Fruit fly (Drosophila melanogaster) whole organism, embryonic: Measurements from ENCODE around the gene CG32813.

Experiments used
- Adf1 ChIP-seq: fragments of 200-800 bp; sonication (Bioruptor generic); IDR thresholded peaks from 2 replicates; pipeline ENCODE4 v1.3.6; 2022; ENCODE audit warnings: missing biosample characterization, missing genetic modification characterization
- Antp ChIP-seq: fragments of 200-800 bp; sonication (Bioruptor generic); optimal IDR thresholded peaks from 3 replicates; lab custom pipeline; 2016; ENCODE audit warnings: missing biosample characterization, missing genetic modification characterization
- Atf6 ChIP-seq: fragments of 200-800 bp; sonication (Bioruptor generic); IDR thresholded peaks from 2 replicates; pipeline ENCODE4 v1.3.6; 2022; ENCODE audit warnings: missing biosample characterization, missing genetic modification characterization
- CG11398 ChIP-seq: fragments of 200-800 bp; sonication (Bioruptor generic); optimal IDR thresholded peaks from 2 replicates; lab custom pipeline; 2016; ENCODE audit warnings: missing biosample characterization, missing genetic modification characterization
- CG11696 ChIP-seq: fragments of 200-800 bp; sonication (Bioruptor generic); IDR thresholded peaks from 2 replicates; pipeline ENCODE4 v1.3.6; 2022; ENCODE audit warnings: missing biosample characterization, missing genetic modification characterization
- CG12659 ChIP-seq: fragments of 200-800 bp; sonication (Bioruptor generic); optimal IDR thresholded peaks from 3 replicates; lab custom pipeline; 2017; ENCODE audit warnings: mild to moderate bottlenecking, missing biosample characterization, missing genetic modification reagents, missing genetic modification characterization
- CG15514 ChIP-seq: fragments of 200-800 bp; sonication (Bioruptor generic); optimal IDR thresholded peaks from 3 replicates; lab custom pipeline; 2017; ENCODE audit warnings: missing biosample characterization, missing genetic modification characterization, mild to moderate bottlenecking, moderate library complexity, missing genetic modification reagents
- CG2889 ChIP-seq: fragments of 200-800 bp; sonication (Bioruptor generic); IDR thresholded peaks from 3 replicates; pipeline ENCODE4 v1.3.6; 2022; ENCODE audit warnings: missing biosample characterization, missing genetic modification characterization
- CG34376 ChIP-seq: fragments of 200-800 bp; sonication (Bioruptor generic); optimal IDR thresholded peaks from 2 replicates; lab custom pipeline; 2018; ENCODE audit warnings: missing biosample characterization, mild to moderate bottlenecking, missing genetic modification characterization
- CG3726 ChIP-seq: fragments of 200-800 bp; sonication (Bioruptor generic); IDR thresholded peaks from 3 replicates; pipeline ENCODE4, ENCODE4 v1.3.6; 2022; ENCODE audit warnings: missing biosample characterization, missing genetic modification characterization
- CG4730 ChIP-seq: fragments of 200-800 bp; sonication (Bioruptor generic); IDR thresholded peaks from 2 replicates; pipeline ENCODE4 v1.3.6; 2022; ENCODE audit warnings: missing biosample characterization, missing genetic modification characterization
- CG6689 ChIP-seq: fragments of 200-800 bp; sonication (Bioruptor generic); IDR thresholded peaks from 2 replicates; pipeline ENCODE4 v1.3.6; 2022; ENCODE audit warnings: missing biosample characterization, missing genetic modification characterization
- CG7372 ChIP-seq: fragments of 200-800 bp; sonication (Bioruptor generic); IDR thresholded peaks from 2 replicates; pipeline ENCODE4 v1.3.6; 2022; ENCODE audit warnings: missing biosample characterization, missing genetic modification characterization
- CG7786 ChIP-seq: fragments of 200-800 bp; sonication (Bioruptor generic); optimal IDR thresholded peaks from 2 replicates; lab custom pipeline; 2016; ENCODE audit warnings: missing biosample characterization, missing genetic modification characterization
- CG7963 ChIP-seq: fragments of 200-800 bp; sonication (Bioruptor generic); IDR thresholded peaks from 3 replicates; pipeline ENCODE4 v1.3.6; 2022; ENCODE audit warnings: missing biosample characterization, missing genetic modification characterization; ENCODE audit not compliant: partially characterized antibody
- CG7987 ChIP-seq: fragments of 200-800 bp; sonication (Bioruptor generic); optimal IDR thresholded peaks from 2 replicates; lab custom pipeline; 2018; ENCODE audit warnings: missing biosample characterization, mild to moderate bottlenecking, missing genetic modification characterization, moderate library complexity
- CG8089 ChIP-seq: fragments of 200-800 bp; sonication (Bioruptor generic); optimal IDR thresholded peaks from 3 replicates; lab custom pipeline; 2016; ENCODE audit warnings: missing biosample characterization, missing genetic modification characterization
- CG9215 ChIP-seq: fragments of 200-800 bp; sonication (Bioruptor generic); IDR thresholded peaks from 2 replicates; pipeline ENCODE4 v1.3.6; 2022; ENCODE audit warnings: missing biosample characterization, missing genetic modification characterization
- CHES-1-like ChIP-seq: fragments of 200-800 bp; sonication (Bioruptor generic); optimal IDR thresholded peaks from 2 replicates; lab custom pipeline; 2016; ENCODE audit warnings: missing biosample characterization, missing genetic modification characterization
- D19B ChIP-seq: fragments of 200-800 bp; sonication (Bioruptor generic); optimal IDR thresholded peaks from 2 replicates; lab custom pipeline; 2017; ENCODE audit warnings: missing biosample characterization, mild to moderate bottlenecking, missing genetic modification characterization
- Doc3 ChIP-seq: fragments of 200-800 bp; sonication (Bioruptor generic); IDR thresholded peaks from 3 replicates; pipeline ENCODE4 v1.3.6; 2022; ENCODE audit warnings: missing biosample characterization, missing genetic modification characterization; ENCODE audit not compliant: partially characterized antibody
- Dp ChIP-seq: fragments of 200-800 bp; sonication (Bioruptor generic); optimal IDR thresholded peaks from 2 replicates; lab custom pipeline; 2018; ENCODE audit warnings: missing biosample characterization, mild to moderate bottlenecking, missing genetic modification characterization, moderate library complexity
- Hmr ChIP-seq: fragments of 200-800 bp; sonication (Bioruptor generic); optimal IDR thresholded peaks from 3 replicates; lab custom pipeline; 2017; ENCODE audit warnings: mild to moderate bottlenecking, missing biosample characterization, missing genetic modification reagents, missing genetic modification characterization
- Lhr ChIP-seq: fragments of 200-800 bp; sonication (Bioruptor generic); optimal IDR thresholded peaks from 3 replicates; lab custom pipeline; 2017; ENCODE audit warnings: mild to moderate bottlenecking, missing biosample characterization, missing genetic modification reagents, missing genetic modification characterization
- Med ChIP-seq: fragments of 200-800 bp; sonication (Bioruptor generic); peaks from one replicate; lab custom pipeline; 2016; ENCODE audit warnings: missing biosample characterization, missing genetic modification characterization, mild to moderate bottlenecking, inconsistent platforms, moderate library complexity
- NK7.1 ChIP-seq: fragments of 200-800 bp; sonication (Bioruptor generic); optimal IDR thresholded peaks from 3 replicates; lab custom pipeline; 2016; ENCODE audit warnings: missing biosample characterization, missing genetic modification characterization
- Neu2 ChIP-seq: fragments of 200-800 bp; sonication (Bioruptor generic); optimal IDR thresholded peaks from 3 replicates; lab custom pipeline; 2016; ENCODE audit warnings: missing biosample characterization, missing genetic modification characterization, borderline replicate concordance
- Nf-YA ChIP-seq: fragments of 200-800 bp; sonication (Bioruptor generic); IDR thresholded peaks from 2 replicates; pipeline ENCODE4 v1.3.6; 2022; ENCODE audit warnings: missing biosample characterization, missing genetic modification characterization
- NfI ChIP-seq: fragments of 200-800 bp; sonication (Bioruptor generic); optimal IDR thresholded peaks from 3 replicates; lab custom pipeline; 2018; ENCODE audit warnings: missing biosample characterization, mild to moderate bottlenecking, missing genetic modification characterization, moderate library complexity
- Oaz ChIP-seq: fragments of 200-800 bp; sonication (Bioruptor generic); IDR thresholded peaks from 2 replicates; pipeline ENCODE4 v1.3.6; 2022; ENCODE audit warnings: missing biosample characterization, missing genetic modification characterization
- Side ChIP-seq: fragments of 200-800 bp; sonication (Bioruptor generic); optimal IDR thresholded peaks from 2 replicates; lab custom pipeline; 2016; ENCODE audit warnings: missing biosample characterization, missing genetic modification characterization
- Spps ChIP-seq: fragments of 200-800 bp; sonication (Bioruptor generic); optimal IDR thresholded peaks from 2 replicates; lab custom pipeline; 2018; ENCODE audit warnings: missing biosample characterization, mild to moderate bottlenecking, missing genetic modification characterization
- Sry-β ChIP-seq: fragments of 200-800 bp; sonication (Bioruptor generic); optimal IDR thresholded peaks from 2 replicates; lab custom pipeline; 2018; ENCODE audit warnings: missing biosample characterization, mild to moderate bottlenecking, missing genetic modification characterization, moderate library complexity
- Stat92E ChIP-seq, 3 experiments: fragments of >200 bp in 2 of 3; fragments of 200-800 bp in 1 of 3; sonication (Bioruptor generic) in 1 of 3; optimal IDR thresholded peaks; 2 replicates each; lab custom pipeline; 2017 to 2019; ENCODE audit warnings: missing biosample characterization in 3 of 3, missing genetic modification characterization in 3 of 3, mild to moderate bottlenecking in 1 of 3, moderate library complexity in 1 of 3
- TFAM ChIP-seq: fragments of 200-800 bp; sonication (Bioruptor generic); optimal IDR thresholded peaks from 2 replicates; lab custom pipeline; 2017; ENCODE audit warnings: missing biosample characterization, missing genetic modification characterization, inconsistent platforms
- Taf1 ChIP-seq: fragments of 200-800 bp; sonication (Bioruptor generic); IDR thresholded peaks from 2 replicates; pipeline ENCODE4 v1.3.6; 2022; ENCODE audit warnings: missing biosample characterization, missing genetic modification characterization
- chn ChIP-seq: fragments of 200-800 bp; sonication (Bioruptor generic); optimal IDR thresholded peaks from 2 replicates; lab custom pipeline; 2016; ENCODE audit warnings: missing biosample characterization, missing genetic modification characterization
- crp ChIP-seq, 2 experiments: fragments of 200-800 bp; sonication (Bioruptor generic); optimal IDR thresholded peaks; 2 replicates in 1 of 2; 3 replicates in 1 of 2; lab custom pipeline; 2017; ENCODE audit warnings: missing biosample characterization in 2 of 2, missing genetic modification characterization in 2 of 2, mild to moderate bottlenecking in 1 of 2, moderate library complexity in 1 of 2
- da ChIP-seq: fragments of 200-800 bp; sonication (Bioruptor generic); optimal IDR thresholded peaks from 2 replicates; lab custom pipeline; 2016; ENCODE audit warnings: missing biosample characterization, missing genetic modification characterization
- esg ChIP-seq: fragments of 200-800 bp; sonication (Bioruptor generic); conservative IDR thresholded peaks from 2 replicates; pipeline ENCODE4 v1.3.6; 2022; ENCODE audit warnings: missing biosample characterization, missing genetic modification characterization
- fd3F ChIP-seq: fragments of 200-800 bp; sonication (Bioruptor generic); optimal IDR thresholded peaks from 2 replicates; lab custom pipeline; 2018; ENCODE audit warnings: missing biosample characterization, mild to moderate bottlenecking, missing genetic modification characterization, moderate library complexity
- kah ChIP-seq: fragments of 200-800 bp; sonication (Bioruptor generic); optimal IDR thresholded peaks from 2 replicates; lab custom pipeline; 2018; ENCODE audit warnings: missing biosample characterization, mild to moderate bottlenecking, missing genetic modification characterization
- knrl ChIP-seq: fragments of 200-800 bp; sonication (Bioruptor generic); IDR thresholded peaks from 3 replicates; pipeline ENCODE4 v1.3.6; 2022; ENCODE audit warnings: missing biosample characterization, missing genetic modification characterization; ENCODE audit not compliant: partially characterized antibody
- lilli ChIP-seq: fragments of 200-800 bp; sonication (Bioruptor generic); optimal IDR thresholded peaks from 3 replicates; lab custom pipeline; 2016; ENCODE audit warnings: missing biosample characterization, missing genetic modification characterization
- lmd ChIP-seq: fragments of 200-800 bp; sonication (Bioruptor generic); IDR thresholded peaks from 2 replicates; pipeline ENCODE4 v1.3.6; 2022; ENCODE audit warnings: missing biosample characterization, missing genetic modification characterization
- salm ChIP-seq: fragments of 200-800 bp; sonication (Bioruptor generic); optimal IDR thresholded peaks from 2 replicates; lab custom pipeline; 2018; ENCODE audit warnings: missing biosample characterization, mild to moderate bottlenecking, missing genetic modification characterization
- sc ChIP-seq, 3 experiments: fragments of >200 bp in 2 of 3; fragments of 200-800 bp in 1 of 3; sonication (Bioruptor generic) in 1 of 3; optimal IDR thresholded peaks; 2 replicates in 2 of 3; 3 replicates in 1 of 3; lab custom pipeline; 2017; ENCODE audit warnings: mild to moderate bottlenecking in 1 of 3, missing biosample characterization in 1 of 3, missing genetic modification characterization in 1 of 3, missing genetic modification reagents in 1 of 3
- sens ChIP-seq: fragments of 200-800 bp; sonication (Bioruptor generic); peaks from one replicate; lab custom pipeline; 2016; ENCODE audit warnings: missing biosample characterization, missing genetic modification characterization
- ssp ChIP-seq: fragments of 200-800 bp; sonication (Bioruptor generic); IDR thresholded peaks from 2 replicates; pipeline ENCODE4 v1.3.6; 2022; ENCODE audit warnings: missing biosample characterization, missing genetic modification characterization
- stwl ChIP-seq: fragments of 200-800 bp; sonication (Bioruptor generic); optimal IDR thresholded peaks from 3 replicates; lab custom pipeline; 2018; ENCODE audit warnings: missing biosample characterization, mild to moderate bottlenecking, missing genetic modification characterization, moderate library complexity
- unc-4 ChIP-seq: fragments of 200-800 bp; sonication (Bioruptor generic); IDR thresholded peaks from 2 replicates; pipeline ENCODE4 v1.3.6; 2022; ENCODE audit warnings: missing biosample characterization, missing genetic modification characterization; ENCODE audit not compliant: partially characterized antibody

CG32813 gene

dm6 chrX:1341944-1342392 lies 38.7 kb upstream of the CG32813 start, which contains the start of gene Naa30A (continued):
- TF ChIP-seq CG15514 (GFP tag; lab: Kevin White, UChicago) (peak; percentile 75), CG7372 (GFP tag; lab: Robert Waterston, UW) (no peak), CG9215 (GFP tag; lab: Robert Waterston, UW) (no peak), Oaz (no peak), NfI (GFP tag; lab: Kevin White, UChicago) (peak; percentile 14), da (GFP tag; lab: Kevin White, UChicago) (no peak), lilli (GFP tag; lab: Kevin White, UChicago) (no peak), fd3F (GFP tag; lab: Kevin White, UChicago) (no peak), Spps (tag; lab: Kevin White, UChicago) (no peak), Atf6 (GFP tag; lab: Robert Waterston, UW) (no peak), stwl (tag; lab: Kevin White, UChicago) (peak; percentile 67), knrl (GFP tag; lab: Robert Waterston, UW) (peak; percentile 94), Stat92E (GFP tag; optimal IDR thresholded peaks at IDR 0.05; lab: Kevin White, UChicago) (no peak), Nf-YA (no peak), CG7963 (GFP tag; lab: Robert Waterston, UW) (peak; percentile 96), CG2889 (GFP tag; lab: Robert Waterston, UW) (no peak), Antp (GFP tag; lab: Kevin White, UChicago) (no peak), lmd (GFP tag; lab: Robert Waterston, UW) (no peak), Sry-β (GFP tag; lab: Kevin White, UChicago) (no peak), sens (GFP tag; lab: Kevin White, UChicago) (no peak), Doc3 (GFP tag; lab: Robert Waterston, UW) (peak; percentile 90), CHES-1-like (no peak), ssp (no peak), Med (GFP tag; lab: Kevin White, UChicago) (peak; percentile 48), TFAM (no peak), CG8089 (GFP tag; lab: Kevin White, UChicago) (no peak), chn (GFP tag; lab: Kevin White, UChicago) (no peak), CG6689 (GFP tag; lab: Robert Waterston, UW) (no peak), esg (GFP tag; lab: Robert Waterston, UW) (no peak), D19B (GFP tag; lab: Kevin White, UChicago) (no peak), CG11696 (no peak), CG4730 (GFP tag; lab: Robert Waterston, UW) (no peak), Neu2 (no peak), salm (tag; lab: Kevin White, UChicago) (no peak), CG3726 (GFP tag; lab: Robert Waterston, UW) (no peak), Adf1 (no peak), kah (GFP tag; lab: Kevin White, UChicago) (no peak), Side (GFP tag; lab: Kevin White, UChicago) (no peak), CG34376 (GFP tag; lab: Kevin White, UChicago) (no peak), Dp (GFP tag; lab: Kevin White, UChicago) (peak; percentile 42), Lhr (no peak), Hmr (GFP tag; lab: Kevin White, UChicago) (peak; percentile 24), unc-4 (peak; percentile 96), CG12659 (peak; percentile 33), CG11398 (GFP tag; lab: Kevin White, UChicago) (no peak), crp (GFP tag; optimal IDR thresholded peaks at IDR 0.05; lab: Kevin White, UChicago) (peak; percentile 29 to 91), sc (optimal IDR thresholded peaks at IDR 0.05; lab: Kevin White, UChicago) (no peak), sc (GFP tag; optimal IDR thresholded peaks at IDR 0.05; lab: Kevin White, UChicago) (no peak), CG7786 (GFP tag; lab: Kevin White, UChicago) (no peak), CG7987 (GFP tag; lab: Kevin White, UChicago) (no peak), NK7.1 (GFP tag; lab: Kevin White, UChicago) (no peak), Taf1 (GFP tag; lab: Robert Waterston, UW) (no peak)
